Worm (Caenorhabditis elegans) whole organism, L3 larva: ENCODE results near the gene fbxa-199.

Source experiments
- R02D3.7 ChIP-seq: fragments of 150-350 bp; optimal IDR thresholded peaks from 2 replicates; lab custom pipeline; 2014; ENCODE audit warnings: missing biosample characterization, missing genetic modification characterization
- ZK546.5 ChIP-seq: sonication (generic microtip); optimal IDR thresholded peaks from 2 replicates; lab custom pipeline; 2017; ENCODE audit warnings: missing biosample characterization, missing genetic modification characterization
- aly-2 ChIP-seq: fragments of 150-350 bp; optimal IDR thresholded peaks from 2 replicates; lab custom pipeline; 2014; ENCODE audit warnings: missing biosample characterization, missing genetic modification characterization
- ama-1 ChIP-seq: fragments of 150-350 bp; optimal IDR thresholded peaks from 2 replicates; lab custom pipeline; 2018
- ceh-16 ChIP-seq: sonication (generic microtip); optimal IDR thresholded peaks from 2 replicates; lab custom pipeline; 2017; ENCODE audit warnings: missing biosample characterization, missing genetic modification characterization
- ceh-28 ChIP-seq: fragments of 150-350 bp; optimal IDR thresholded peaks from 2 replicates; lab custom pipeline; 2014; ENCODE audit warnings: missing biosample characterization, missing genetic modification reagents, missing genetic modification characterization
- ceh-82 ChIP-seq: fragments of 150-350 bp; optimal IDR thresholded peaks from 2 replicates; lab custom pipeline; 2014; ENCODE audit warnings: missing biosample characterization, missing genetic modification characterization
- ceh-9 ChIP-seq: sonication (generic microtip); optimal IDR thresholded peaks from 2 replicates; lab custom pipeline; 2018; ENCODE audit warnings: missing biosample characterization, missing genetic modification characterization
- daf-12 ChIP-seq: fragments of 150-350 bp; optimal IDR thresholded peaks from 2 replicates; lab custom pipeline; 2014; ENCODE audit warnings: missing biosample characterization, missing genetic modification reagents, missing genetic modification characterization
- egl-5 ChIP-seq: fragments of 150-350 bp; optimal IDR thresholded peaks from 2 replicates; lab custom pipeline; 2017; ENCODE audit warnings: missing biosample characterization, missing genetic modification reagents, missing genetic modification characterization, inconsistent platforms
- elt-1 ChIP-seq: fragments of 150-350 bp; optimal IDR thresholded peaks from 2 replicates; lab custom pipeline; 2014; ENCODE audit warnings: missing biosample characterization, missing genetic modification characterization
- elt-2 ChIP-seq: sonication (generic microtip); optimal IDR thresholded peaks from 2 replicates; lab custom pipeline; 2016; ENCODE audit warnings: missing genetic modification reagents, mild to moderate bottlenecking, missing genetic modification characterization, missing compliant biosample characterization
- elt-3 ChIP-seq, 3 experiments: fragments of 150-350 bp in 1 of 3; sonication (generic microtip) in 2 of 3; optimal IDR thresholded peaks; 2 replicates in 2 of 3; 4 replicates in 1 of 3; lab custom pipeline; 2014 to 2017; ENCODE audit warnings: missing biosample characterization in 3 of 3, missing genetic modification characterization in 3 of 3
- eor-1 ChIP-seq, 2 experiments: fragments of 150-350 bp; optimal IDR thresholded peaks; 2 replicates each; lab custom pipeline; 2014 to 2018; ENCODE audit warnings: missing biosample characterization in 2 of 2, missing genetic modification characterization in 2 of 2
- fos-1 ChIP-seq: fragments of 150-350 bp; optimal IDR thresholded peaks from 2 replicates; lab custom pipeline; 2014; ENCODE audit warnings: missing biosample characterization, missing genetic modification characterization
- jun-1 ChIP-seq: fragments of 150-350 bp; optimal IDR thresholded peaks from 2 replicates; lab custom pipeline; 2014; ENCODE audit warnings: missing biosample characterization, missing genetic modification reagents, missing genetic modification characterization
- lin-39 ChIP-seq: fragments of 150-350 bp; optimal IDR thresholded peaks from 2 replicates; lab custom pipeline; 2018; ENCODE audit warnings: missing biosample characterization, missing genetic modification reagents, missing genetic modification characterization
- lsy-12 ChIP-seq: sonication (generic microtip); optimal IDR thresholded peaks from 2 replicates; lab custom pipeline; 2016; ENCODE audit warnings: mild to moderate bottlenecking, missing genetic modification characterization, missing compliant biosample characterization
- mdl-1 ChIP-seq: fragments of 150-350 bp; optimal IDR thresholded peaks from 2 replicates; lab custom pipeline; 2014; ENCODE audit warnings: missing biosample characterization, missing genetic modification characterization
- mml-1 ChIP-seq: fragments of 150-350 bp; sonication (generic microtip); optimal IDR thresholded peaks from 3 replicates; lab custom pipeline; 2014; ENCODE audit warnings: missing biosample characterization, missing genetic modification characterization
- nfya-1 ChIP-seq: sonication (generic microtip); optimal IDR thresholded peaks from 2 replicates; lab custom pipeline; 2017; ENCODE audit warnings: missing genetic modification characterization, mild to moderate bottlenecking, missing compliant biosample characterization, antibody characterized with exemption, moderate library complexity; ENCODE audit not compliant: insufficient read depth
- nhr-25 ChIP-seq: sonication (generic microtip); optimal IDR thresholded peaks from 2 replicates; lab custom pipeline; 2017; ENCODE audit warnings: missing biosample characterization, missing genetic modification characterization
- nhr-28 ChIP-seq: fragments of 150-350 bp; optimal IDR thresholded peaks from 2 replicates; lab custom pipeline; 2014; ENCODE audit warnings: missing biosample characterization, missing genetic modification characterization
- pha-4 ChIP-seq: fragments of 150-350 bp; optimal IDR thresholded peaks from 2 replicates; lab custom pipeline; 2014; ENCODE audit warnings: missing biosample characterization, missing genetic modification reagents, missing genetic modification characterization
- pqm-1 ChIP-seq: fragments of 150-350 bp; optimal IDR thresholded peaks from 2 replicates; lab custom pipeline; 2017; ENCODE audit warnings: missing biosample characterization, missing genetic modification characterization, inconsistent platforms
- sea-2 ChIP-seq: fragments of 150-350 bp; sonication (generic microtip); optimal IDR thresholded peaks from 4 replicates; lab custom pipeline; 2014; ENCODE audit warnings: missing biosample characterization, missing genetic modification reagents, missing genetic modification characterization
- skn-1 ChIP-seq: fragments of 150-350 bp; optimal IDR thresholded peaks from 2 replicates; lab custom pipeline; 2014; ENCODE audit warnings: missing biosample characterization, missing genetic modification characterization
- snpc-4 ChIP-seq: fragments of 150-350 bp; optimal IDR thresholded peaks from 2 replicates; lab custom pipeline; 2014; ENCODE audit warnings: missing biosample characterization, missing genetic modification characterization
- tbx-2 ChIP-seq: sonication (generic microtip); optimal IDR thresholded peaks from 2 replicates; lab custom pipeline; 2016; ENCODE audit warnings: mild to moderate bottlenecking, missing genetic modification characterization, missing compliant biosample characterization
- unc-39 ChIP-seq: sonication (generic microtip); optimal IDR thresholded peaks from 4 replicates; lab custom pipeline; 2017; ENCODE audit warnings: missing biosample characterization, missing genetic modification characterization
- unc-62 ChIP-seq: fragments of 150-350 bp; sonication (generic microtip); optimal IDR thresholded peaks from 4 replicates; lab custom pipeline; 2014; ENCODE audit warnings: missing biosample characterization, missing genetic modification reagents, missing genetic modification characterization
- ztf-11 ChIP-seq: fragments of 150-350 bp; optimal IDR thresholded peaks from 2 replicates; lab custom pipeline; 2014; ENCODE audit warnings: missing biosample characterization, missing genetic modification characterization

fbxa-199 gene

ce11 chrV:15443708-15444107 lies 45.1 kb upstream of the fbxa-199 start, which contains the start of gene T26H5.10:
TSS of gene T26H5.10 (minus strand) at chrV:15443808.
- no peak for TF ChIP-seq eor-1 (tag; optimal IDR thresholded peaks at IDR 0.05; lab: Kevin White, UChicago)
- no peak for TF ChIP-seq ceh-28
- no peak for TF ChIP-seq ZK546.5 (tag; lab: Kevin White, UChicago)
- no peak for TF ChIP-seq ztf-11 (tag; lab: Kevin White, UChicago)
- no peak for TF ChIP-seq unc-39 (tag; lab: Kevin White, UChicago)

DNA sequence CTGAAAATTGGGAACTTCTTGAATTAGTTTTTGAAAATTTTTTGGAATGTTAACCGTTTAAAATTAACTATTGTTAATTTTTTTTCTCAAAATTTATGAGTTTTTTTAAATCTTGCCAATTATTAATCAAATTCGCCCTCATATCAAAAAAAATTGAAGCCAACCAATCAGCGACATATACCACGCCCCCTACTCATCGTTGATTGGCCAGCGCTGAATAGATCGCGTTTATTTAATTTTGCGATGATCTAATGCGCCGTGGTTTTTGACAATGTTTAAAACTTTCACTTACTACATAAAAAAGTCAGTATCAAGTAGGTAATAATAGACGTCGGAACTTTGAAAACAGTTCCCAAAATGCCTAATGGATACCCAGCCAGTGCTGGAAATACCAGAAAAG lies 43.8 kb upstream of the fbxa-199 start:
- TF ChIP-seq fos-1: no peak
- peak; percentile 62 for TF ChIP-seq nfya-1 (tag; lab: Kevin White, UChicago)

- TF ChIP-seq pqm-1 (tag; lab: Kevin White, UChicago) (peak; percentile 98), elt-2 (tag; lab: Kevin White, UChicago) (peak; percentile 90), sea-2 (no peak), jun-1 (tag; lab: Kevin White, UChicago) (peak; percentile 46), mdl-1 (tag; lab: Kevin White, UChicago) (no peak)
- TF ChIP-seq, all 47 proteins: peak for 3
Measured at ce11 chrV:15436133-15436532, 37.5 kb upstream of the fbxa-199 start.

DNA sequence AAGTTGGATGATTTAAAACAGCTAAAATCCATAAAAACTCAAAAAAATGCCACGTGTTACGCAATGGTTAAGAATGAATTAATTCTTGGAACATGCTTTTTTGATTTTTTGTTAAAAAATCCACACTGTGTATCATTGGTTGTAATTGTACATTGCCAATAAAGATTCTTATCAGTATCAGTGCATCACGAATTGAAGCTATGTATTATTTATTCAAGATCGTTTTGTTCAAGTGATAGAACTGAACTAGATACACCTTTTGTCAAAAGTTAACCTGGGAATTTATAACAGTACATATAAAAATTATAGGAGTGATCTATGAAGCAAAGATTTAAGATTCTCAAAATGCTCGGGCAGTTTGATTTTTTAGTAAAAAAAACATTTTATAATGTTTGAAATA lies 36.0 kb upstream of the fbxa-199 start:
- TF ChIP-seq nfya-1 (tag; lab: Kevin White, UChicago): no peak
- no peak for TF ChIP-seq unc-62
- no peak for TF ChIP-seq nhr-28
- no peak for TF ChIP-seq aly-2 (tag; lab: Kevin White, UChicago)
- no peak for TF ChIP-seq lsy-12
- no peak for TF ChIP-seq elt-1 (tag; lab: Kevin White, UChicago)
- TF ChIP-seq mml-1 (tag; lab: Kevin White, UChicago): no peak
- TF ChIP-seq snpc-4: no peak
- no peak for TF ChIP-seq ceh-9 (tag; lab: Kevin White, UChicago)
- TF ChIP-seq ztf-11 (tag; lab: Kevin White, UChicago): no peak
- TF ChIP-seq lin-39: no peak
- TF ChIP-seq fos-1: no peak
- TF ChIP-seq elt-3 (tag; optimal IDR thresholded peaks at IDR 0.05; lab: Kevin White, UChicago): no peak
- peak; percentile 37 for TF ChIP-seq elt-2 (tag; lab: Kevin White, UChicago)
- TF ChIP-seq mdl-1 (tag; lab: Kevin White, UChicago): no peak
- TF ChIP-seq pqm-1 (tag; lab: Kevin White, UChicago): peak; percentile 62
- TF ChIP-seq pha-4 (tag; lab: Kevin White, UChicago): peak; percentile 39
- TF ChIP-seq ceh-82 (tag; lab: Kevin White, UChicago): no peak

DNA sequence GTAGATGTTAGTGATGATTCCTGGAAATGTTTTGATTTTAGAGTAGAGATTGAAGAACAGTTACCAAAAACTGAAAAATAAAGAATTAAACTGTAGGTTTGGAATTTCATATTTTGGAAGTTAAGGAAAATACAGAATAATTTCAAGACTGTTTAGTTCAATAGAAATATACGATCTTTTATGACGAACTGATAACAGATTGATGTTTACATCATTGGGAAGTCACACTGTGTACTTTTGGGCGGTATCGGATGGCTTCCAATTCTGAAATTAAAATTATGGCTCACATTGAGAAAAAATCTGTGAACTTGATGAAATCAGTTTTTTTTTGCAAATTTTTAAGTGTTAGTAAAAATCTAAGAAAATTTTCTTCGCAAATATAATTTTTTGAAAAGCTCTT lies 33.8 kb upstream of the fbxa-199 start, which contains the start of gene T26H5.8:
T26H5.8 (minus strand) TSS at position 270 of the 400 bp plus-strand sequence.
- TF ChIP-seq pha-4 (tag; lab: Kevin White, UChicago) (peak; percentile 90), elt-2 (tag; lab: Kevin White, UChicago) (peak; percentile 56), pqm-1 (tag; lab: Kevin White, UChicago) (peak; percentile 86), ceh-16 (tag; lab: Kevin White, UChicago) (no peak)

DNA sequence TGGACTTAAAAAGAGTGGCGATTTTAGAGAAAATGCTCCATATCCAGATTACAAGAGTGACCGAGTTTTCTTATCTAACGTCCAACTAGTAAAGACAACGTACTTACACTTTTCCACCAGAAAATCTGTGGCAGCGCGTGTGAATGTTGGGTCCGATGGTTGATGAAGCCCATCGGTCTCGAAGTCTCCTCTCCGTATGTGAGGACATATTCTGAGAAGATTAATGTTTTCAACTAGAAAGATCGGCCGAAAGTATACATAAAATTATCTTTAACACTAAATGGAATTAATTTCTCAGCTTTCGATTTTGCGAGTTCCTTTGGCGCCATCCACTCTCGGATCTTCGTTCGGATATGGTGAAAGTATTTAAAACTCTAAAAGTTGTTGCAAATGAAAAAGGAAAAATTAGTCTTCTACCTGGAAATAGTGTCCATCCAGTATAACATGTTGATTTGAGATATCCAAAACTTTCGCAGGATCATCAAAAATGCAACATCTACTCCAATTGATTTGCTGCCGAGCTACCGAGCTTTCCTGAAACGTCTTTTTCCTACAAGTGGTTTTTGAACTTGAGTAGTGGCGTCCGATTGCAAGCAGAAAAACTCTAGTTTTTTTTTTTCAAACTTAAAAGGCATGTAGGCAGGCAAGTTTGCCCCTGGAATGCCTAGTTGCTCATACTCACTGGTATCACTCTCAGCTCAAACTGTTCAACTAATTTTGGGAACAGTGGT lies 32.9 kb upstream of the fbxa-199 start:
- no peak for TF ChIP-seq R02D3.7
- no peak for TF ChIP-seq tbx-2 (tag; lab: Kevin White, UChicago)
- no peak for TF ChIP-seq skn-1 (tag; lab: Kevin White, UChicago)
- TF ChIP-seq ZK546.5 (tag; lab: Kevin White, UChicago): no peak
- TF ChIP-seq egl-5 (tag; lab: Kevin White, UChicago): no peak
- TF ChIP-seq elt-3 (tag; optimal IDR thresholded peaks at IDR 0.05; lab: Kevin White, UChicago): no peak
- no peak for TF ChIP-seq ama-1
- TF ChIP-seq nhr-25 (tag; lab: Kevin White, UChicago): no peak
- TF ChIP-seq elt-1 (tag; lab: Kevin White, UChicago): no peak
- no peak for TF ChIP-seq daf-12 (tag; lab: Kevin White, UChicago)
- no peak for TF ChIP-seq mml-1 (tag; lab: Kevin White, UChicago)
- TF ChIP-seq ztf-11 (tag; lab: Kevin White, UChicago): no peak
